Fruit fly (Drosophila melanogaster) whole organism, embryonic: Measurements from ENCODE around the gene gro.

Experiments used
- C15 ChIP-seq: fragments of 200-800 bp; sonication (Bioruptor generic); IDR thresholded peaks from 3 replicates; pipeline ENCODE4 v1.3.6; 2022; ENCODE audit warnings: missing biosample characterization, missing genetic modification characterization
- CG10267 ChIP-seq: fragments of 200-800 bp; sonication (Bioruptor generic); optimal IDR thresholded peaks from 2 replicates; lab custom pipeline; 2018; ENCODE audit warnings: missing biosample characterization, mild to moderate bottlenecking, missing genetic modification characterization, moderate library complexity
- CG10274 ChIP-seq: fragments of 200-800 bp; sonication (Bioruptor generic); optimal IDR thresholded peaks from 3 replicates; lab custom pipeline; 2017; ENCODE audit warnings: missing biosample characterization, mild to moderate bottlenecking, missing genetic modification characterization
- CG10431 ChIP-seq: fragments of 200-800 bp; sonication (Bioruptor generic); optimal IDR thresholded peaks from 3 replicates; lab custom pipeline; 2018; ENCODE audit warnings: missing biosample characterization, mild to moderate bottlenecking, missing genetic modification characterization
- CG11398 ChIP-seq: fragments of 200-800 bp; sonication (Bioruptor generic); optimal IDR thresholded peaks from 2 replicates; lab custom pipeline; 2016; ENCODE audit warnings: missing biosample characterization, missing genetic modification characterization
- CG13123 ChIP-seq: fragments of 200-800 bp; sonication (Bioruptor generic); optimal IDR thresholded peaks from 2 replicates; lab custom pipeline; 2016; ENCODE audit warnings: missing biosample characterization, missing genetic modification characterization
- CG13624 ChIP-seq: fragments of 200-800 bp; sonication (Bioruptor generic); optimal IDR thresholded peaks from 2 replicates; lab custom pipeline; 2016; ENCODE audit warnings: missing biosample characterization, missing genetic modification characterization
- CG15073 ChIP-seq: fragments of 200-800 bp; sonication (Bioruptor generic); optimal IDR thresholded peaks from 2 replicates; lab custom pipeline; 2016; ENCODE audit warnings: missing biosample characterization, missing genetic modification characterization
- CG1647 ChIP-seq: fragments of 200-800 bp; sonication (Bioruptor generic); optimal IDR thresholded peaks from 3 replicates; lab custom pipeline; 2016; ENCODE audit warnings: missing biosample characterization, missing genetic modification characterization
- CG17612 ChIP-seq: fragments of 200-800 bp; sonication (Bioruptor generic); IDR thresholded peaks from 2 replicates; pipeline ENCODE4 v1.3.6; 2022; ENCODE audit warnings: missing biosample characterization, missing genetic modification characterization
- CG18262 ChIP-seq: fragments of 200-800 bp; optimal IDR thresholded peaks from 3 replicates; lab custom pipeline; 2019; ENCODE audit warnings: missing biosample characterization, mild to moderate bottlenecking, missing genetic modification characterization, moderate library complexity
- CG30020 ChIP-seq: fragments of 200-800 bp; optimal IDR thresholded peaks from 2 replicates; lab custom pipeline; 2019; ENCODE audit warnings: missing biosample characterization, mild to moderate bottlenecking, missing genetic modification characterization, moderate library complexity
- CG31365 ChIP-seq: fragments of 200-800 bp; sonication (Bioruptor generic); optimal IDR thresholded peaks from 2 replicates; lab custom pipeline; 2018; ENCODE audit warnings: missing biosample characterization, mild to moderate bottlenecking, missing genetic modification characterization
- CG42726 ChIP-seq: fragments of 200-800 bp; sonication (Bioruptor generic); IDR thresholded peaks from 2 replicates; pipeline ENCODE4 v1.3.6; 2022; ENCODE audit warnings: missing biosample characterization, missing genetic modification characterization; ENCODE audit not compliant: partially characterized antibody
- CG4360 ChIP-seq: fragments of 200-800 bp; sonication (Bioruptor generic); IDR thresholded peaks from 2 replicates; pipeline ENCODE4 v1.3.6; 2022; ENCODE audit warnings: missing biosample characterization, missing genetic modification characterization
- CG4424 ChIP-seq: fragments of 200-800 bp; sonication (Bioruptor generic); optimal IDR thresholded peaks from 3 replicates; lab custom pipeline; 2016; ENCODE audit warnings: missing biosample characterization, missing genetic modification characterization
- CG4617 ChIP-seq: fragments of 200-800 bp; sonication (Bioruptor generic); optimal IDR thresholded peaks from 3 replicates; lab custom pipeline; 2016; ENCODE audit warnings: missing biosample characterization, missing genetic modification characterization, borderline replicate concordance
- CG4854 ChIP-seq: fragments of 200-800 bp; sonication (Bioruptor generic); optimal IDR thresholded peaks from 2 replicates; lab custom pipeline; 2016; ENCODE audit warnings: missing biosample characterization, missing genetic modification characterization, inconsistent platforms
- CG5180 ChIP-seq: fragments of 200-800 bp; sonication (Bioruptor generic); optimal IDR thresholded peaks from 3 replicates; lab custom pipeline; 2017; ENCODE audit warnings: missing biosample characterization, missing genetic modification characterization, mild to moderate bottlenecking, moderate library complexity, missing genetic modification reagents
- CG7987 ChIP-seq: fragments of 200-800 bp; sonication (Bioruptor generic); optimal IDR thresholded peaks from 2 replicates; lab custom pipeline; 2018; ENCODE audit warnings: missing biosample characterization, mild to moderate bottlenecking, missing genetic modification characterization, moderate library complexity
- CG8765 ChIP-seq: fragments of 200-800 bp; sonication (Bioruptor generic); IDR thresholded peaks from 2 replicates; pipeline ENCODE4 v1.3.6; 2022; ENCODE audit warnings: missing biosample characterization, missing genetic modification characterization
- CG9215 ChIP-seq: fragments of 200-800 bp; sonication (Bioruptor generic); IDR thresholded peaks from 2 replicates; pipeline ENCODE4 v1.3.6; 2022; ENCODE audit warnings: missing biosample characterization, missing genetic modification characterization
- Dll ChIP-seq: fragments of 200-800 bp; sonication (Bioruptor generic); IDR thresholded peaks from 4 replicates; pipeline ENCODE4 v1.3.6; 2022; ENCODE audit warnings: missing biosample characterization, missing genetic modification characterization; ENCODE audit not compliant: partially characterized antibody
- Ets65A ChIP-seq: fragments of 200-800 bp; sonication (Bioruptor generic); peaks from one replicate; lab custom pipeline; 2016; ENCODE audit warnings: missing biosample characterization, missing genetic modification characterization
- GATAe ChIP-seq: fragments of 200-800 bp; sonication (Bioruptor generic); conservative IDR thresholded peaks from 2 replicates; pipeline ENCODE4 v1.3.6; 2022; ENCODE audit warnings: missing biosample characterization, missing genetic modification characterization
- MBD-R2 ChIP-seq: fragments of 200-800 bp; sonication (Bioruptor generic); IDR thresholded peaks from 2 replicates; pipeline ENCODE4 v1.3.6; 2022; ENCODE audit warnings: missing biosample characterization, missing genetic modification characterization
- Mad ChIP-seq: fragments of 200-800 bp; sonication (Bioruptor generic); optimal IDR thresholded peaks from 2 replicates; lab custom pipeline; 2016; ENCODE audit warnings: missing biosample characterization, missing genetic modification characterization
- Spps ChIP-seq: fragments of 200-800 bp; sonication (Bioruptor generic); optimal IDR thresholded peaks from 2 replicates; lab custom pipeline; 2018; ENCODE audit warnings: missing biosample characterization, mild to moderate bottlenecking, missing genetic modification characterization
- Sry-δ ChIP-seq: fragments of 200-800 bp; sonication (Bioruptor generic); optimal IDR thresholded peaks from 2 replicates; lab custom pipeline; 2016; ENCODE audit warnings: missing biosample characterization, missing genetic modification characterization
- Xrp1 ChIP-seq: fragments of 200-800 bp; sonication (Bioruptor generic); IDR thresholded peaks from 2 replicates; pipeline ENCODE4 v1.3.6; 2022; ENCODE audit warnings: missing biosample characterization, missing genetic modification characterization
- ab ChIP-seq: fragments of 200-800 bp; sonication (Bioruptor generic); optimal IDR thresholded peaks from 2 replicates; lab custom pipeline; 2016; ENCODE audit warnings: missing biosample characterization, missing genetic modification characterization
- ash1 ChIP-seq: fragments of 200-800 bp; sonication (Bioruptor generic); optimal IDR thresholded peaks from 2 replicates; lab custom pipeline; 2018; ENCODE audit warnings: missing biosample characterization, mild to moderate bottlenecking, missing genetic modification characterization
- ato ChIP-seq: fragments of 200-800 bp; sonication (Bioruptor generic); IDR thresholded peaks from 2 replicates; pipeline ENCODE4 v1.3.6; 2022; ENCODE audit warnings: missing biosample characterization, missing genetic modification characterization; ENCODE audit not compliant: partially characterized antibody
- bbx ChIP-seq: fragments of 200-800 bp; sonication (Bioruptor generic); IDR thresholded peaks from 2 replicates; pipeline ENCODE4 v1.3.6; 2022; ENCODE audit warnings: missing biosample characterization, missing genetic modification characterization; ENCODE audit not compliant: partially characterized antibody
- caup ChIP-seq: fragments of 200-800 bp; sonication (Bioruptor generic); optimal IDR thresholded peaks from 3 replicates; lab custom pipeline; 2017; ENCODE audit warnings: missing biosample characterization, mild to moderate bottlenecking, missing genetic modification characterization, moderate library complexity; ENCODE audit not compliant: severe bottlenecking
- cg ChIP-seq: fragments of 200-800 bp; sonication (Bioruptor generic); optimal IDR thresholded peaks from 3 replicates; lab custom pipeline; 2019; ENCODE audit warnings: missing biosample characterization, mild to moderate bottlenecking, missing genetic modification characterization, moderate library complexity
- dan ChIP-seq: fragments of 200-800 bp; sonication (Bioruptor generic); IDR thresholded peaks from 2 replicates; pipeline ENCODE4 v1.3.6; 2022; ENCODE audit warnings: missing biosample characterization, missing genetic modification characterization
- dmrt11E ChIP-seq: fragments of 200-800 bp; sonication (Bioruptor generic); optimal IDR thresholded peaks from 3 replicates; lab custom pipeline; 2018; ENCODE audit warnings: missing biosample characterization, mild to moderate bottlenecking, missing genetic modification characterization, moderate library complexity
- fd102C ChIP-seq: fragments of 200-800 bp; sonication (Bioruptor generic); optimal IDR thresholded peaks from 2 replicates; lab custom pipeline; 2018; ENCODE audit warnings: missing biosample characterization, mild to moderate bottlenecking, missing genetic modification characterization, moderate library complexity
- fru ChIP-seq: fragments of >200 bp; optimal IDR thresholded peaks from 2 replicates; lab custom pipeline; 2017
- h ChIP-seq: fragments of >200 bp; optimal IDR thresholded peaks from 2 replicates; lab custom pipeline; 2017
- nom ChIP-seq: fragments of 200-800 bp; sonication (Bioruptor generic); optimal IDR thresholded peaks from 2 replicates; lab custom pipeline; 2017; ENCODE audit warnings: missing biosample characterization, missing genetic modification characterization, mild to moderate bottlenecking, moderate library complexity, missing genetic modification reagents
- oc ChIP-seq: fragments of 200-800 bp; sonication (Bioruptor generic); optimal IDR thresholded peaks from 2 replicates; lab custom pipeline; 2018; ENCODE audit warnings: missing biosample characterization, mild to moderate bottlenecking, missing genetic modification characterization, moderate library complexity
- row ChIP-seq: fragments of 200-800 bp; sonication (Bioruptor generic); IDR thresholded peaks from 3 replicates; pipeline ENCODE4 v1.3.6; 2022; ENCODE audit warnings: missing biosample characterization, missing genetic modification characterization
- sim ChIP-seq: fragments of 200-800 bp; sonication (Bioruptor generic); IDR thresholded peaks from 2 replicates; pipeline ENCODE4 v1.3.6; 2022; ENCODE audit warnings: missing biosample characterization, missing genetic modification characterization
- sqz ChIP-seq: fragments of 200-800 bp; sonication (Bioruptor generic); optimal IDR thresholded peaks from 3 replicates; lab custom pipeline; 2018; ENCODE audit warnings: missing biosample characterization, mild to moderate bottlenecking, missing genetic modification characterization
- stwl ChIP-seq: fragments of 200-800 bp; sonication (Bioruptor generic); optimal IDR thresholded peaks from 3 replicates; lab custom pipeline; 2018; ENCODE audit warnings: missing biosample characterization, mild to moderate bottlenecking, missing genetic modification characterization, moderate library complexity
- trem ChIP-seq: fragments of 200-800 bp; optimal IDR thresholded peaks from 3 replicates; lab custom pipeline; 2019; ENCODE audit warnings: missing biosample characterization, mild to moderate bottlenecking, missing genetic modification characterization, moderate library complexity
- unpg ChIP-seq: fragments of 200-800 bp; sonication (Bioruptor generic); optimal IDR thresholded peaks from 3 replicates; lab custom pipeline; 2018; ENCODE audit warnings: missing biosample characterization, mild to moderate bottlenecking, missing genetic modification characterization, moderate library complexity
- wdn ChIP-seq: fragments of 200-800 bp; sonication (Bioruptor generic); IDR thresholded peaks from 2 replicates; pipeline ENCODE4 v1.3.6; 2022; ENCODE audit warnings: missing biosample characterization, missing genetic modification characterization

gro gene

dm6 chr3R:26008892-26009539 is 32.5 kb upstream of the gro start (continued):
- 0 out of 4 replicates have a peak, but pooled peaks have one; percentile 2 for TF ChIP-seq Dll (GFP tag; lab: Robert Waterston, UW)
- TF ChIP-seq cg (GFP tag; lab: Kevin White, UChicago) = peak; percentile 46
- peak; percentile 66 for TF ChIP-seq CG10274
- no peak for TF ChIP-seq GATAe
- peak; percentile 69 for TF ChIP-seq CG5180 (GFP tag; lab: Kevin White, UChicago)
- no peak for TF ChIP-seq CG17612
- peak; percentile 97 for TF ChIP-seq sqz
- TF ChIP-seq CG10431 (GFP tag; lab: Kevin White, UChicago) = peak; percentile 69
- TF ChIP-seq CG10267 (tag; lab: Kevin White, UChicago) = peak; percentile 85
- peak; percentile 66 for TF ChIP-seq CG4360 (GFP tag; lab: Robert Waterston, UW)
- peak; percentile 97 for TF ChIP-seq Ets65A (GFP tag; lab: Kevin White, UChicago)
- TF ChIP-seq CG18262 (tag; lab: Kevin White, UChicago) = peak; percentile 94
- peak; percentile 72 for TF ChIP-seq CG9215
- peak; percentile 86 for TF ChIP-seq Spps (tag; lab: Kevin White, UChicago)
- no peak for TF ChIP-seq bbx
- peak; percentile 58 for TF ChIP-seq wdn (GFP tag; lab: Robert Waterston, UW)
- no peak for TF ChIP-seq ash1 (GFP tag; lab: Kevin White, UChicago)
- TF ChIP-seq CG4617 (GFP tag; lab: Kevin White, UChicago) = peak; percentile 54
- TF ChIP-seq unpg (GFP tag; lab: Kevin White, UChicago) = peak; percentile 91
- TF ChIP-seq Mad (GFP tag; lab: Kevin White, UChicago) = peak; percentile 87
- no peak for TF ChIP-seq stwl (tag; lab: Kevin White, UChicago)
- peak; percentile 90 for TF ChIP-seq dmrt11E (tag; lab: Kevin White, UChicago)
- TF ChIP-seq CG8765 (GFP tag; lab: Robert Waterston, UW) = 0 out of 2 replicates have a peak, but pooled peaks have one; percentile 53
- peak; percentile 81 for TF ChIP-seq CG13624
- TF ChIP-seq caup (GFP tag; lab: Kevin White, UChicago) = peak; percentile 75
- TF ChIP-seq CG4424 (GFP tag; lab: Kevin White, UChicago) = peak; percentile 90
- TF ChIP-seq CG13123 (GFP tag; lab: Kevin White, UChicago) = peak; percentile 54
- peak; percentile 65; the same call in 1 of the 2 replicates for TF ChIP-seq sim
- peak; percentile 46; the same call in 1 of the 2 replicates for TF ChIP-seq MBD-R2 (GFP tag; lab: Robert Waterston, UW)
- peak; percentile 92 for TF ChIP-seq Xrp1 (GFP tag; lab: Robert Waterston, UW)
- no peak for TF ChIP-seq dan
- peak; percentile 74 for TF ChIP-seq CG4854
- peak; percentile 91 for TF ChIP-seq row
- TF ChIP-seq CG7987 (GFP tag; lab: Kevin White, UChicago) = peak; percentile 41
- peak; percentile 46 for TF ChIP-seq ab (GFP tag; lab: Kevin White, UChicago)
- TF ChIP-seq CG11398 = peak; percentile 84
- TF ChIP-seq CG31365 (tag; lab: Kevin White, UChicago) = peak; percentile 26
- peak; percentile 49; the same call in 1 of the 3 replicates for TF ChIP-seq C15 (GFP tag; lab: Robert Waterston, UW)
- no peak for TF ChIP-seq fru (lab: Kevin White, UChicago)
- TF ChIP-seq CG1647 = peak; percentile 65
- no peak for TF ChIP-seq ato (GFP tag; lab: Robert Waterston, UW)
- TF ChIP-seq CG42726 = no peak
- peak; percentile 88 for TF ChIP-seq trem (tag; lab: Kevin White, UChicago)
- peak; percentile 94 for TF ChIP-seq nom (GFP tag; lab: Kevin White, UChicago)
- TF ChIP-seq CG15073 (GFP tag; lab: Kevin White, UChicago) = peak; percentile 63
- no peak for TF ChIP-seq fd102C
- TF ChIP-seq Sry-δ (GFP tag; lab: Kevin White, UChicago) = peak; percentile 45
- TF ChIP-seq oc (tag; lab: Kevin White, UChicago) = peak; percentile 78
- TF ChIP-seq CG30020 (tag; lab: Kevin White, UChicago) = peak; percentile 60
- TF ChIP-seq h = no peak
